Worm (Caenorhabditis elegans) whole organism, midembryonic: ENCODE results near the gene F54D8.6.

ENCODE experiments used
- T22C8.4 ChIP-seq: fragments of 200-800 bp; sonication (Bioruptor generic); IDR thresholded peaks from 2 replicates; pipeline ENCODE4 v1.3.6; 2022; ENCODE audit warnings: missing genetic modification characterization, missing compliant biosample characterization
- cog-1 ChIP-seq: sonication (generic microtip); optimal IDR thresholded peaks from 2 replicates; lab custom pipeline; 2016; ENCODE audit warnings: missing genetic modification characterization, missing compliant biosample characterization
- flt-1 ChIP-seq: fragments of 200-800 bp; sonication (Bioruptor generic); IDR thresholded peaks from 2 replicates; pipeline ENCODE4 v1.3.6; 2022; ENCODE audit warnings: missing genetic modification characterization, missing compliant biosample characterization
- klf-2 ChIP-seq: fragments of 200-800 bp; sonication (Bioruptor generic); conservative IDR thresholded peaks from 2 replicates; pipeline ENCODE4 v1.3.6; 2022; ENCODE audit warnings: missing genetic modification reagents, missing genetic modification characterization, missing compliant biosample characterization
- med-1 ChIP-seq: sonication (generic microtip); optimal IDR thresholded peaks from 2 replicates; lab custom pipeline; 2017; ENCODE audit warnings: missing genetic modification characterization, mild to moderate bottlenecking, missing compliant biosample characterization, antibody characterized with exemption, missing genetic modification reagents; ENCODE audit not compliant: insufficient read depth
- ref-1 ChIP-seq: fragments of 200-800 bp; sonication (Bioruptor generic); conservative IDR thresholded peaks from 2 replicates; pipeline ENCODE4 v1.3.6; 2022; ENCODE audit warnings: missing genetic modification reagents, missing genetic modification characterization, missing compliant biosample characterization
- tab-1 ChIP-seq: fragments of 200-800 bp; sonication (Bioruptor generic); IDR thresholded peaks from 2 replicates; pipeline ENCODE4 v1.3.6; 2022; ENCODE audit warnings: missing genetic modification characterization, missing compliant biosample characterization
- ztf-23 ChIP-seq: fragments of 200-800 bp; sonication (Bioruptor generic); IDR thresholded peaks from 2 replicates; pipeline ENCODE4 v1.3.6; 2022; ENCODE audit warnings: missing genetic modification reagents, missing genetic modification characterization, missing compliant biosample characterization
- ztf-29 ChIP-seq: fragments of 200-800 bp; sonication (Bioruptor generic); IDR thresholded peaks from 2 replicates; pipeline ENCODE4 v1.3.6; 2022; ENCODE audit warnings: missing genetic modification reagents, missing genetic modification characterization, missing compliant biosample characterization

ce11 chrIII:5129261-5129660 is 26.5 kb downstream of the F54D8.6 start:
- TF ChIP-seq ztf-23 (GFP tag; lab: Robert Waterston, UW) (no peak), flt-1 (GFP tag; lab: Robert Waterston, UW) (no peak), med-1 (GFP tag; lab: Kevin White, UChicago) (no peak), cog-1 (no peak), ref-1 (GFP tag; lab: Robert Waterston, UW) (no peak), T22C8.4 (GFP tag; lab: Robert Waterston, UW) (no peak), ztf-29 (GFP tag; lab: Robert Waterston, UW) (no peak), tab-1 (GFP tag; lab: Robert Waterston, UW) (no peak), klf-2 (GFP tag; lab: Robert Waterston, UW) (no peak)
